Fruit fly (Drosophila melanogaster) S2 (cell line): ENCODE measurements around the gene Schip1.

Experiments
- CG8478 ChIP-seq: fragments of >200 bp; optimal IDR thresholded peaks from 2 replicates; lab custom pipeline; 2018
- CTCF ChIP-seq, 2 experiments: fragments of >200 bp; optimal IDR thresholded peaks; 2 replicates each; lab custom pipeline; 2018

DNA sequence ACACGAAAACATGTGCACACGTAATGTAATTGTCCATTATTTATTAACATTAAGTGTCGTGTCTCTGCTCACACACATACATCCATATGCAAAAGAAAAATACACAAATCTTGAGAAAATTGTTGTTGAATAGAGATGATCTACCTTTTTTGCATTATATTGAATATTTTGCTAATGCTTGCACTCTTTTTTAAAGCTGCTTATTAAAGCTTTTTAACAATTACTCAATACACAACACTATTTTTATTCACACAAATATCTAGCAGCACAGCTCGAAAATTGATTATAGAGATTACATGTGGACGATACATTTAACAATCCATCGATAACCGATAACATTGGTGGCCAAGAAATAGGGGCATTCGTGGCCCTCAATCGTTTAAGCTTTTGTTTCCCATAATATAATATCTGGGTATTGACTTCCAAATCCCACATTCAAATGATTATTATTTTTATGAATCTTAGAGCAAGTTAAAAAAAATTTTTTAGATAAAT is 38.8 kb downstream of the Schip1 start, which contains the start of gene Ufd4:
- TF ChIP-seq CTCF (optimal IDR thresholded peaks at IDR 0.05; lab: Kevin White, UChicago) (no peak), CG8478 (lab: Kevin White, UChicago) (no peak)
